Worm (Caenorhabditis elegans) whole organism, L4/young adult: Measurements from ENCODE around the gene D1014.7.

ENCODE experiments used
- W03F9.2 ChIP-seq: fragments of 150-350 bp; optimal IDR thresholded peaks from 2 replicates; lab custom pipeline; 2014; ENCODE audit warnings: missing biosample characterization, missing genetic modification characterization
- dao-5 ChIP-seq: sonication (generic microtip); optimal IDR thresholded peaks from 2 replicates; lab custom pipeline; 2016; ENCODE audit warnings: missing genotype, missing genetic modification characterization, moderate library complexity, missing compliant biosample characterization
- him-1 ChIP-seq: sonication (generic microtip); optimal IDR thresholded peaks from 2 replicates; lab custom pipeline; 2016; ENCODE audit warnings: missing genotype, missing genetic modification reagents, missing genetic modification characterization, missing compliant biosample characterization

D1014.7 gene

ce11 chrV:8155743-8156142 is 37.7 kb downstream of the D1014.7 start:
- TF ChIP-seq W03F9.2 (tag; lab: Kevin White, UChicago) (no peak), dao-5 (no peak), him-1 (no peak)

DNA sequence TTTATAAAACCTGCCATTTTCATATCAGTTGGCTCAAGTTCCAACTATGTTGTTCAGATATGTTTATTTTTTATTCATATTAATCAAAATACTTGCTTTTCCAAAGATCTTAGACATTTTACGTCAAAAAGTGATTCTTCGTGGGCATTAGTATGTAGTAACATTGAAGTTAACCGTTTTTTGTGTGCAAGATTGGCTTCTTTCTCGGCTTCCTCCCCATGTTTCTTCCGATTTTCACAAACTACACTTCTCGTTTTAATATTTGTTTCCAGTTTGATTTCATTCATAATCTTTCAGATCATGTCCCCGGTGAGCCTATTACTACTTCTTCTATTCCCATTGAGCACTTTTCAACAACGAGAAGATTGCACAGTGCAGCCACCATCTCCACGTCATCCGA is 39.4 kb downstream of the D1014.7 start, which contains the start of gene sul-2:
TSS of gene sul-2 (plus strand) at position 301 of the 400 bp plus-strand sequence.
- TF ChIP-seq dao-5 (no peak), him-1 (no peak), W03F9.2 (tag; lab: Kevin White, UChicago) (no peak)

ce11 chrV:8159629-8160028 is 41.6 kb downstream of the D1014.7 start, which contains the start of gene F20D6.6:
F20D6.6 (plus strand) TSS chrV:8159929.
- TF ChIP-seq him-1 (no peak), W03F9.2 (tag; lab: Kevin White, UChicago) (no peak), dao-5 (no peak)

DNA sequence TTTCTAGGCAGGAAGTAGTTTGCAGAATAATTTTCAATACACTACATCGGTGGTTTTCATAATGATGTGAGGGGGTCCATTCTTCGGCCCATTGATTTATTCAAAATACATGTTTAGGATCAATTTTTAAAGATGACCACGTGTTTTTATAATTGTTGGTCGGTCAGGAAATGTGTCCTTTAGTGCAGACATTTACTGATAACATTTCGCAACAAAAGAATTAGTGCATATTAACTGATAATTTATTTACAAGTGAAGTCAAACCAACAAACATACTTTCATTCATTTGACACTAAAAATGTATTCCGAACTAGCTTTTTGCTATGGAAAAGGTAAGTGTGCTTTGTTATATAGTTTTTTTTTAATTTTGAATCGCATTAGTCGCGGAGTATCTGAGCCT is 43.6 kb downstream of the D1014.7 start, which contains the start of gene F20D6.5:
TSS of gene F20D6.5 (plus strand) at position 259 of the 400 bp plus-strand sequence.
- TF ChIP-seq him-1 = no peak
- TF ChIP-seq dao-5 = no peak
- TF ChIP-seq W03F9.2 (tag; lab: Kevin White, UChicago) = no peak

DNA sequence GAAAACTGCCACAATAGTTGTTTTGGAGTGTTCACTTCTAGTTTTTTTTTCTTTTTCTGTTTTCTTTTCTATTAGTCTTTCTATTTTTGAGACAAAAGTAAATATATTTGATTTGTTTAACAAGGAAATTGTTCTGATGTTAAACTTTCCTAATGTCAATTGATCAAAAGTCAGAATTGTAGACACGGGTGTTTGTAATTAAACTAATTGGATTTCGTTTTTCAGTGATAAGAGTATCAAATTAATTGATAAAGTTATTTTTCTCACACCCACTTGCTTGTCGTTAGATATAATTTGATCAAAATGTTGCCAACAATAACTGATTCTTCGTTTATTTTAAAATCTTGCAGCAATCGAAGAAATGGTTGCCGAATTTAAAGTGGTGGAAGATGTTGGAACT is 45.1 kb downstream of the D1014.7 start:
- TF ChIP-seq him-1 = no peak
- TF ChIP-seq dao-5 = no peak
- TF ChIP-seq W03F9.2 (tag; lab: Kevin White, UChicago) = no peak

ce11 chrV:8168219-8168962 is 50.3 kb downstream of the D1014.7 start, which contains the start of gene F20D6.8:
F20D6.8 (minus strand) TSS chrV:8168269.
- no peak for TF ChIP-seq W03F9.2 (tag; lab: Kevin White, UChicago)
- no peak for TF ChIP-seq him-1
- no peak for TF ChIP-seq dao-5

DNA sequence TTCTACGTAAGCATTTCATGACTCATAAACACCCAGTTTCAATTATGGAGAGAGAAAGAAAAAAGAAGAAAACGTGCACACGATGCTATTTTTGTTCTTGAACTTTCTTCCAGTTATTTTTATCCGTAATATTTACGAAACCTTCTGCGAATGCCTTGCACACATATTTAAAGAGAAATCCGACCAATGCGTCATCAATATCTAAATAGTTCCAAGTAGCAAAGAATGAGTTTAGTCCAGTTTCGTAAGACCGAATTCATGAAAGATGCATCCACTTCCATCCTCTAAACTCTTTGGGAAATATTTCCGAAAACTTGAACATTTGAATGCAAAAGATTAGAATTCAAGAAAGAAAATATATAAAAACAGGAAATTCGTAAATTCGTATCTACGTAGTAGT is 51.1 kb downstream of the D1014.7 start:
- no peak for TF ChIP-seq W03F9.2 (tag; lab: Kevin White, UChicago)
- TF ChIP-seq dao-5 = no peak
- no peak for TF ChIP-seq him-1
